Fruit fly (Drosophila melanogaster): ENCODE measurements around the gene sty.
A peak's percentile ranks its signal among the peaks of the same experiment; 100 is the strongest.

The sty gene

DNA sequence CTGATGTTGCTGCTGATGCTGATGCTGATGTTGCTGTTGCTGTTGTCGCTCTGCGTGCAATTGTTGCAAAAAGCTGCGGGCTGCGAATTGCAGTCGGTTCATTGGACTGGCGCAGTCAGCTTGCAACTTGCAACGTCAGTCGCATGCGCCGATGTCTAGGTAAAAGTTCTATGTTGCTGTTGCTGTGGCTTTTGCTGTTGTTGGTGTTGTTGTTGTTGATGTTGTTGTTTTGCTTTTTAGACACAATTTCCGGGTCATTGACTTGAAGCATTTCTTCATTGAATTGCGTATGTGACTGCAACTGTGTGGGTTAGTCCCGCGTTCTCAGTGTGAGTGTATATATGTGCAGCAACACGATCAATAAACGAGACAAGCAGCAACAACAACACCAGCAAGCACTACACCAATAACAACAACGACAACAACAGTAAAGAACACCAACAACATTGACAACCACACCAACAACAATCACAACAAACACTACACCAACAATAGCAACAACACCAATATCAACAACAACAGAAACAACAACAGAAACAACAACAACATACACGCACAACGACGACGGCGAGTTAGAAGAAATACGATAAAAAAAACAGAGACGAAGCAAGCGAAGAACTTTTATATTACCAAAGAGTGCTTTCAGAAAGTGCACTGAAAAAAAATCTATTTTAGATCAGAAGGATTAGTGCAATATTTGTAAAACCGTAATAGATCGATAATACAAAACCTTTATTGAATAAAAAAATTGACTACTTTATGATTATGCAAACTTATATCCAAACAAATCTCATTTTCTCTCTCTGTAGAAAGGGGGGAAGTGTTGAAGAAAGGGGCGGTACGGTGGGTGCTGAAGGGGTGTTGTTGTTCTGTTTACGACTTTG is 30.5 kb downstream of the sty start (continued):
- TF ChIP-seq Taf1 (GFP tag; IDR thresholded peaks at IDR 0.05), result no peak
- TF ChIP-seq CG18262 (tag; optimal IDR thresholded peaks at IDR 0.05), result peak; percentile 96
- TF ChIP-seq croc (GFP tag; conservative IDR thresholded peaks at IDR 0.05), result peak; percentile 77
- TF ChIP-seq nerfin-2 (GFP tag; IDR thresholded peaks at IDR 0.05; ENCODE audit: partially characterized antibody), result no peak
- TF ChIP-seq MESR4 (GFP tag; optimal IDR thresholded peaks at IDR 0.05), result no peak
- TF ChIP-seq Dp (GFP tag; optimal IDR thresholded peaks at IDR 0.05), result no peak
- TF ChIP-seq CG33557 (GFP tag; optimal IDR thresholded peaks at IDR 0.05), result peak; percentile 94
- TF ChIP-seq vnd (GFP tag; IDR thresholded peaks at IDR 0.05; ENCODE audit: partially characterized antibody), result no peak
- peak; percentile 4; the same call in 1 of the 2 replicates for TF ChIP-seq CG11247 (GFP tag; IDR thresholded peaks at IDR 0.05)
- no peak for TF ChIP-seq Lhr (GFP tag; optimal IDR thresholded peaks at IDR 0.05)
- TF ChIP-seq E2f2 (GFP tag; IDR thresholded peaks at IDR 0.05), result no peak
- no peak; the same call in none of the 2 replicates for TF ChIP-seq CG6689 (GFP tag; IDR thresholded peaks at IDR 0.05)
- TF ChIP-seq CG1024 (GFP tag; IDR thresholded peaks at IDR 0.05), result peak; percentile 91
- TF ChIP-seq sob (GFP tag; IDR thresholded peaks at IDR 0.05), result peak; percentile 74
- TF ChIP-seq Nf-YB (GFP tag; optimal IDR thresholded peaks at IDR 0.05), result peak; percentile 76
- TF ChIP-seq CG8765 (GFP tag; IDR thresholded peaks at IDR 0.05), result no peak; the same call in 1 of the 2 replicates
- no peak for TF ChIP-seq zen2 (GFP tag; IDR thresholded peaks at IDR 0.05; ENCODE audit: partially characterized antibody)
- TF ChIP-seq so (GFP tag; IDR thresholded peaks at IDR 0.05), result no peak; the same call in 2 of the 3 replicates
- TF ChIP-seq jumu (GFP tag; optimal IDR thresholded peaks at IDR 0.05), result peak; percentile 76
- peak; percentile 25 for TF ChIP-seq YL-1 (GFP tag; optimal IDR thresholded peaks at IDR 0.05)
- TF ChIP-seq CG5245 (GFP tag; optimal IDR thresholded peaks at IDR 0.05), result no peak
- peak; percentile 12 for TF ChIP-seq CG7987 (GFP tag; optimal IDR thresholded peaks at IDR 0.05)
- no peak for TF ChIP-seq CG8944 (GFP tag; optimal IDR thresholded peaks at IDR 0.05)
- no peak for TF ChIP-seq Bgb (GFP tag; IDR thresholded peaks at IDR 0.05; ENCODE audit: partially characterized antibody)
- TF ChIP-seq cg (GFP tag; optimal IDR thresholded peaks at IDR 0.05), result peak; percentile 82
- peak; percentile 83 for TF ChIP-seq sens-2 (GFP tag; IDR thresholded peaks at IDR 0.05)
- TF ChIP-seq CG14014 (GFP tag; IDR thresholded peaks at IDR 0.05), result peak; percentile 66; the same call in 1 of the 2 replicates
- no peak for TF ChIP-seq Hmr (GFP tag; optimal IDR thresholded peaks at IDR 0.05)
- no peak for TF ChIP-seq CG6813 (GFP tag; optimal IDR thresholded peaks at IDR 0.05)
- TF ChIP-seq lab (GFP tag; optimal IDR thresholded peaks at IDR 0.05), result peak; percentile 56
- TF ChIP-seq NFAT (GFP tag; IDR thresholded peaks at IDR 0.05), result no peak
- TF ChIP-seq CG18011 (GFP tag; optimal IDR thresholded peaks at IDR 0.05), result no peak
- TF ChIP-seq CG3847 (GFP tag; IDR thresholded peaks at IDR 0.05), result peak; percentile 25; the same call in 1 of the 2 replicates
- TF ChIP-seq eve (GFP tag; optimal IDR thresholded peaks at IDR 0.05), result no peak
- no peak for TF ChIP-seq prd (optimal IDR thresholded peaks at IDR 0.05)
- no peak; the same call in none of the 3 replicates for TF ChIP-seq prd (GFP tag; IDR thresholded peaks at IDR 0.05)
- peak; percentile 77 for TF ChIP-seq CG14667 (GFP tag; IDR thresholded peaks at IDR 0.05)
- TF ChIP-seq stc (GFP tag; IDR thresholded peaks at IDR 0.05), result peak; percentile 58
- TF ChIP-seq Mad (GFP tag; optimal IDR thresholded peaks at IDR 0.05), result no peak
- no peak for TF ChIP-seq pb (GFP tag; optimal IDR thresholded peaks at IDR 0.05)
- TF ChIP-seq tll (GFP tag; optimal IDR thresholded peaks at IDR 0.05), result no peak
- no peak for TF ChIP-seq CG13287 (GFP tag; IDR thresholded peaks at IDR 0.05; ENCODE audit: partially characterized antibody)
- no peak for TF ChIP-seq CG10147 (GFP tag; optimal IDR thresholded peaks at IDR 0.05)
- TF ChIP-seq Rx (GFP tag; IDR thresholded peaks at IDR 0.05), result peak; percentile 76
- TF ChIP-seq Dref (GFP tag; IDR thresholded peaks at IDR 0.05), result no peak
- no peak for TF ChIP-seq amos (GFP tag; IDR thresholded peaks at IDR 0.05; ENCODE audit: partially characterized antibody)
- no peak for TF ChIP-seq da (GFP tag; optimal IDR thresholded peaks at IDR 0.05)
- TF ChIP-seq Vsx1 (GFP tag; optimal IDR thresholded peaks at IDR 0.05), result no peak
